In genomic region chrIV:10245666-10246210, ce11 we compare ENCODE assay signal across 4 worm cellular contexts.
TF ChIP-seq lines count a peak whose summit lies in the region.

Gene F01G10.10 (plus strand): TSS chrIV:10246160.

TF ChIP-seq in whole organism, L1 larva, 84 proteins besides CTCF, POLR2A, EP300 and RAD21 (continued from another document):
- TF ChIP-seq alr-1 (tag; optimal IDR thresholded peaks at IDR 0.05; lab: Kevin White, UChicago; ENCODE audit: borderline replicate concordance) (no peak), elt-2 (tag; optimal IDR thresholded peaks at IDR 0.05; lab: Kevin White, UChicago) (peak; percentile 39), blmp-1 (tag; optimal IDR thresholded peaks at IDR 0.05; lab: Kevin White, UChicago) (peak; percentile 89), fkh-10 (GFP tag; optimal IDR thresholded peaks at IDR 0.05; lab: Kevin White, UChicago) (no peak)
TF ChIP-seq in whole organism, L1 larva: peak in this region for 5.

TF ChIP-seq in whole organism, L2 larva, 48 proteins besides CTCF, POLR2A, EP300 and RAD21 (continued from another document):
- TF ChIP-seq ceh-82 (tag; optimal IDR thresholded peaks at IDR 0.05; lab: Kevin White, UChicago): no peak
- no peak for TF ChIP-seq unc-62 (GFP tag; optimal IDR thresholded peaks at IDR 0.05; lab: Kevin White, UChicago)
- peak; percentile 61 for TF ChIP-seq crh-2 (tag; optimal IDR thresholded peaks at IDR 0.05; lab: Kevin White, UChicago)
- TF ChIP-seq sma-9 (GFP tag; optimal IDR thresholded peaks at IDR 0.05; lab: Kevin White, UChicago): no peak
- TF ChIP-seq sma-9 (tag; optimal IDR thresholded peaks at IDR 0.05; lab: Kevin White, UChicago): no peak
- no peak for TF ChIP-seq ceh-16 (tag; optimal IDR thresholded peaks at IDR 0.05; lab: Kevin White, UChicago)
- no peak for TF ChIP-seq snpc-4 (tag; optimal IDR thresholded peaks at IDR 0.05; lab: Kevin White, UChicago)
- TF ChIP-seq gmeb-1 (tag; optimal IDR thresholded peaks at IDR 0.05; lab: Kevin White, UChicago): no peak
- no peak for TF ChIP-seq sem-4 (tag; optimal IDR thresholded peaks at IDR 0.05; lab: Kevin White, UChicago)
- TF ChIP-seq nhr-25 (tag; optimal IDR thresholded peaks at IDR 0.05; lab: Kevin White, UChicago): peak; percentile 45
- TF ChIP-seq mdl-1 (tag; optimal IDR thresholded peaks at IDR 0.05; lab: Kevin White, UChicago): no peak
- TF ChIP-seq ama-1 (optimal IDR thresholded peaks at IDR 0.05; lab: Kevin White, UChicago): no peak

TF ChIP-seq in whole organism, L4 larva, 104 proteins besides CTCF, POLR2A, EP300 and RAD21 (continued from another document):
- peak; percentile 36; the same call in 1 of the 2 replicates for TF ChIP-seq T26A8.4 (GFP tag; IDR thresholded peaks at IDR 0.05; lab: Robert Waterston, UW)
- peak; percentile 40 for TF ChIP-seq T20F7.1 (GFP tag; optimal IDR thresholded peaks at IDR 0.05; lab: Kevin White, UChicago)
- peak; percentile 5 for TF ChIP-seq spr-1 (tag; optimal IDR thresholded peaks at IDR 0.05; lab: Kevin White, UChicago)
- no peak; the same call in 1 of the 2 replicates for TF ChIP-seq pha-4 (GFP tag; IDR thresholded peaks at IDR 0.05; lab: Robert Waterston, UW)
- no peak for TF ChIP-seq pha-4 (tag; optimal IDR thresholded peaks at IDR 0.05; lab: Kevin White, UChicago)
- TF ChIP-seq Y75B8A.6 (GFP tag; IDR thresholded peaks at IDR 0.05; lab: Robert Waterston, UW): peak; percentile 3; the same call in 1 of the 2 replicates
- TF ChIP-seq ama-1 (optimal IDR thresholded peaks at IDR 0.05; lab: Kevin White, UChicago): peak; percentile 59
- peak in 1 of 2 experiments; percentile 16 for TF ChIP-seq mdl-1 (tag; optimal IDR thresholded peaks at IDR 0.05; lab: Kevin White, UChicago)
- no peak for TF ChIP-seq lin-39 (tag; optimal IDR thresholded peaks at IDR 0.05; lab: Kevin White, UChicago)
- TF ChIP-seq nhr-76 (tag; optimal IDR thresholded peaks at IDR 0.05; lab: Kevin White, UChicago): no peak
- TF ChIP-seq hlh-11 (tag; optimal IDR thresholded peaks at IDR 0.05; lab: Kevin White, UChicago): peak; percentile 9
- no peak for TF ChIP-seq vab-7 (GFP tag; IDR thresholded peaks at IDR 0.05; lab: Robert Waterston, UW)
- no peak for TF ChIP-seq duxl-1 (tag; optimal IDR thresholded peaks at IDR 0.05; lab: Kevin White, UChicago; ENCODE audit: poor library complexity)
- peak; percentile 57; the same call in 1 of the 2 replicates for TF ChIP-seq lim-7 (GFP tag; IDR thresholded peaks at IDR 0.05; lab: Robert Waterston, UW)
- peak; percentile 42; the same call in 1 of the 2 replicates for TF ChIP-seq egl-43 (GFP tag; IDR thresholded peaks at IDR 0.05; lab: Robert Waterston, UW)
- TF ChIP-seq nhr-77 (tag; optimal IDR thresholded peaks at IDR 0.05; lab: Kevin White, UChicago): no peak
- TF ChIP-seq mes-2 (tag; optimal IDR thresholded peaks at IDR 0.05; lab: Kevin White, UChicago; ENCODE audit: poor library complexity, severe bottlenecking): peak; percentile 33
- TF ChIP-seq ceh-62 (tag; optimal IDR thresholded peaks at IDR 0.05; lab: Kevin White, UChicago): no peak
- no peak for TF ChIP-seq php-3 (GFP tag; IDR thresholded peaks at IDR 0.05; lab: Robert Waterston, UW)
- 0 out of 2 replicates have a peak, but pooled peaks have one; percentile 60 for TF ChIP-seq arid-1 (GFP tag; conservative IDR thresholded peaks at IDR 0.05; lab: Robert Waterston, UW)
- TF ChIP-seq tra-1 (GFP tag; IDR thresholded peaks at IDR 0.05; lab: Robert Waterston, UW): peak; percentile 41; the same call in 1 of the 2 replicates
- TF ChIP-seq lin-38 (GFP tag; IDR thresholded peaks at IDR 0.05; lab: Robert Waterston, UW): peak; percentile 48
- no peak for TF ChIP-seq saeg-2 (GFP tag; IDR thresholded peaks at IDR 0.05; lab: Robert Waterston, UW)
- TF ChIP-seq zfp-3 (GFP tag; conservative IDR thresholded peaks at IDR 0.05; lab: Robert Waterston, UW): peak; percentile 85; the same call in 1 of the 2 replicates
- peak; percentile 6 for TF ChIP-seq dve-1 (tag; optimal IDR thresholded peaks at IDR 0.05; lab: Kevin White, UChicago; ENCODE audit: insufficient read depth)
- no peak for TF ChIP-seq Y105C5A.15 (GFP tag; IDR thresholded peaks at IDR 0.05; lab: Robert Waterston, UW)
- peak; percentile 5 for TF ChIP-seq dpl-1 (GFP tag; optimal IDR thresholded peaks at IDR 0.05; lab: Kevin White, UChicago)
- no peak for TF ChIP-seq ztf-11 (tag; optimal IDR thresholded peaks at IDR 0.05; lab: Kevin White, UChicago)
- TF ChIP-seq aha-1 (tag; lab: Kevin White, UChicago): peak; percentile 2
- no peak for TF ChIP-seq dmd-6 (GFP tag; IDR thresholded peaks at IDR 0.05; lab: Robert Waterston, UW)
- TF ChIP-seq nhr-102 (tag; optimal IDR thresholded peaks at IDR 0.05; lab: Kevin White, UChicago): peak; percentile 25
TF ChIP-seq in whole organism, L4 larva: peak in this region for 25.

TF ChIP-seq in whole organism, young adult, 124 proteins besides CTCF, POLR2A, EP300 and RAD21 (continued from another document and continues in another):
- no peak for TF ChIP-seq Y53F4B.3 (GFP tag; IDR thresholded peaks at IDR 0.05; lab: Robert Waterston, UW)
- TF ChIP-seq nfya-2 (GFP tag; IDR thresholded peaks at IDR 0.05; lab: Robert Waterston, UW): no peak
- no peak for TF ChIP-seq egrh-3 (GFP tag; IDR thresholded peaks at IDR 0.05; lab: Robert Waterston, UW)
- peak; percentile 47 for TF ChIP-seq hmg-1.2 (GFP tag; IDR thresholded peaks at IDR 0.05; lab: Robert Waterston, UW)
- peak; percentile 46 for TF ChIP-seq chd-7 (tag; optimal IDR thresholded peaks at IDR 0.05; lab: Kevin White, UChicago)
- peak; percentile 69; the same call in 1 of the 2 replicates for TF ChIP-seq ceh-91 (GFP tag; IDR thresholded peaks at IDR 0.05; lab: Robert Waterston, UW)
- TF ChIP-seq C06A6.2 (GFP tag; conservative IDR thresholded peaks at IDR 0.05; lab: Robert Waterston, UW): no peak
- TF ChIP-seq ama-1 (optimal IDR thresholded peaks at IDR 0.05; lab: Kevin White, UChicago): peak; percentile 19
- no peak for TF ChIP-seq ama-1 (GFP tag; optimal IDR thresholded peaks at IDR 0.05; lab: Kevin White, UChicago)
- TF ChIP-seq mel-28 (tag; optimal IDR thresholded peaks at IDR 0.05; lab: Kevin White, UChicago; ENCODE audit: borderline replicate concordance): no peak
- no peak for TF ChIP-seq Y67H2A.10 (GFP tag; conservative IDR thresholded peaks at IDR 0.05; lab: Robert Waterston, UW)
- no peak for TF ChIP-seq F57C9.4 (tag; optimal IDR thresholded peaks at IDR 0.05; lab: Kevin White, UChicago)
- TF ChIP-seq mes-4 (tag; optimal IDR thresholded peaks at IDR 0.05; lab: Kevin White, UChicago): no peak
- no peak for TF ChIP-seq B0035.1 (tag; optimal IDR thresholded peaks at IDR 0.05; lab: Kevin White, UChicago)
- TF ChIP-seq B0336.3 (GFP tag; IDR thresholded peaks at IDR 0.05; lab: Robert Waterston, UW): peak; percentile 86
- no peak for TF ChIP-seq ceh-27 (GFP tag; optimal IDR thresholded peaks at IDR 0.05; lab: Kevin White, UChicago)
- peak; percentile 7 for TF ChIP-seq ztf-26 (tag; optimal IDR thresholded peaks at IDR 0.05; lab: Kevin White, UChicago)
- TF ChIP-seq unc-130 (GFP tag; optimal IDR thresholded peaks at IDR 0.05; lab: Kevin White, UChicago): no peak
- TF ChIP-seq F23B12.7 (tag; optimal IDR thresholded peaks at IDR 0.05; lab: Kevin White, UChicago; ENCODE audit: insufficient read depth): no peak
- no peak for TF ChIP-seq ccch-3 (GFP tag; optimal IDR thresholded peaks at IDR 0.05; lab: Kevin White, UChicago)
- no peak for TF ChIP-seq F57A8.1 (GFP tag; optimal IDR thresholded peaks at IDR 0.05; lab: Kevin White, UChicago)
- TF ChIP-seq let-607 (tag; optimal IDR thresholded peaks at IDR 0.05; lab: Kevin White, UChicago): peak in 1 of 2 experiments; percentile 26
- no peak for TF ChIP-seq akir-1 (GFP tag; optimal IDR thresholded peaks at IDR 0.05; lab: Kevin White, UChicago)
- no peak for TF ChIP-seq ekl-4 (GFP tag; IDR thresholded peaks at IDR 0.05; lab: Robert Waterston, UW)
- TF ChIP-seq hlh-12 (tag; optimal IDR thresholded peaks at IDR 0.05; lab: Kevin White, UChicago): no peak
- no peak for TF ChIP-seq sdz-38 (tag; optimal IDR thresholded peaks at IDR 0.05; lab: Kevin White, UChicago)
- TF ChIP-seq fkh-3 (tag; optimal IDR thresholded peaks at IDR 0.05; lab: Kevin White, UChicago): no peak
- no peak for TF ChIP-seq snpc-3.4 (tag; optimal IDR thresholded peaks at IDR 0.05; lab: Kevin White, UChicago)
- no peak for TF ChIP-seq K12H6.12 (tag; optimal IDR thresholded peaks at IDR 0.05; lab: Kevin White, UChicago)
- TF ChIP-seq ceh-79 (tag; optimal IDR thresholded peaks at IDR 0.05; lab: Kevin White, UChicago): no peak
- TF ChIP-seq efl-1 (GFP tag; optimal IDR thresholded peaks at IDR 0.05; lab: Kevin White, UChicago): peak; percentile 53
- TF ChIP-seq ceh-40 (GFP tag; IDR thresholded peaks at IDR 0.05; lab: Robert Waterston, UW): 0 out of 2 replicates have a peak, but pooled peaks have one; percentile 23
- TF ChIP-seq T07F8.4 (tag; optimal IDR thresholded peaks at IDR 0.05; lab: Kevin White, UChicago): no peak
- TF ChIP-seq lsl-1 (GFP tag; optimal IDR thresholded peaks at IDR 0.05; lab: Kevin White, UChicago): no peak
- no peak for TF ChIP-seq nhr-80 (tag; optimal IDR thresholded peaks at IDR 0.05; lab: Kevin White, UChicago)
- TF ChIP-seq ztf-22 (GFP tag; optimal IDR thresholded peaks at IDR 0.05; lab: Kevin White, UChicago): peak; percentile 17
- TF ChIP-seq aptf-3 (GFP tag; IDR thresholded peaks at IDR 0.05; lab: Robert Waterston, UW): no peak
- TF ChIP-seq attf-6 (GFP tag; IDR thresholded peaks at IDR 0.05; lab: Robert Waterston, UW): peak; percentile 48; the same call in 1 of the 2 replicates
- no peak for TF ChIP-seq mcd-1 (GFP tag; IDR thresholded peaks at IDR 0.05; lab: Robert Waterston, UW)
- no peak for TF ChIP-seq atf-7 (tag; optimal IDR thresholded peaks at IDR 0.05; lab: Kevin White, UChicago)
- TF ChIP-seq rpc-1 (optimal IDR thresholded peaks at IDR 0.05; lab: Kevin White, UChicago): no peak
- no peak for TF ChIP-seq rpc-1 (tag; optimal IDR thresholded peaks at IDR 0.05; lab: Kevin White, UChicago)
- no peak for TF ChIP-seq Y56A3A.18 (GFP tag; IDR thresholded peaks at IDR 0.05; lab: Robert Waterston, UW)
- peak; percentile 5 for TF ChIP-seq F49E8.2 (tag; optimal IDR thresholded peaks at IDR 0.05; lab: Kevin White, UChicago; ENCODE audit: insufficient read depth)
- peak; percentile 54; the same call in 1 of the 2 replicates for TF ChIP-seq Y53G8AR.9 (GFP tag; conservative IDR thresholded peaks at IDR 0.05; lab: Robert Waterston, UW)
- TF ChIP-seq tbx-9 (tag; optimal IDR thresholded peaks at IDR 0.05; lab: Kevin White, UChicago; ENCODE audit: borderline replicate concordance): no peak
- TF ChIP-seq attf-5 (GFP tag; optimal IDR thresholded peaks at IDR 0.05; lab: Kevin White, UChicago): peak; percentile 3
- no peak for TF ChIP-seq Y95B8A.8 (GFP tag; IDR thresholded peaks at IDR 0.05; lab: Robert Waterston, UW)
- TF ChIP-seq somi-1 (GFP tag; optimal IDR thresholded peaks at IDR 0.05; lab: Kevin White, UChicago): no peak
- TF ChIP-seq attf-3 (GFP tag; conservative IDR thresholded peaks at IDR 0.05; lab: Robert Waterston, UW): no peak
- peak; percentile 25; the same call in 1 of the 2 replicates for TF ChIP-seq F33H1.4 (GFP tag; IDR thresholded peaks at IDR 0.05; lab: Robert Waterston, UW)
- TF ChIP-seq ceh-58 (GFP tag; IDR thresholded peaks at IDR 0.05; lab: Robert Waterston, UW): 0 out of 2 replicates have a peak, but pooled peaks have one; percentile 71
- no peak for TF ChIP-seq gei-17 (GFP tag; optimal IDR thresholded peaks at IDR 0.05; lab: Kevin White, UChicago)
- TF ChIP-seq egl-44 (GFP tag; IDR thresholded peaks at IDR 0.05; lab: Robert Waterston, UW): no peak
- no peak for TF ChIP-seq lsy-27 (tag; optimal IDR thresholded peaks at IDR 0.05; lab: Kevin White, UChicago; ENCODE audit: borderline replicate concordance, insufficient read depth)
- no peak for TF ChIP-seq ztf-3 (GFP tag; optimal IDR thresholded peaks at IDR 0.05; lab: Kevin White, UChicago)
- no peak for TF ChIP-seq dpff-1 (tag; optimal IDR thresholded peaks at IDR 0.05; lab: Kevin White, UChicago)
- TF ChIP-seq sptf-2 (GFP tag; optimal IDR thresholded peaks at IDR 0.05; lab: Kevin White, UChicago): no peak
- TF ChIP-seq madf-6 (GFP tag; IDR thresholded peaks at IDR 0.05; lab: Robert Waterston, UW): peak; percentile 74
- no peak for TF ChIP-seq xnd-1 (tag; optimal IDR thresholded peaks at IDR 0.05; lab: Kevin White, UChicago)
- TF ChIP-seq ztf-25 (GFP tag; IDR thresholded peaks at IDR 0.05; lab: Robert Waterston, UW): 0 out of 2 replicates have a peak, but pooled peaks have one; percentile 64
- TF ChIP-seq him-1 (tag; optimal IDR thresholded peaks at IDR 0.05; lab: Kevin White, UChicago): no peak
- no peak for TF ChIP-seq ztf-28 (GFP tag; IDR thresholded peaks at IDR 0.05; lab: Robert Waterston, UW)
- TF ChIP-seq madf-3 (GFP tag; IDR thresholded peaks at IDR 0.05; lab: Robert Waterston, UW): peak; percentile 82; the same call in 1 of the 2 replicates
- TF ChIP-seq B0261.1 (tag; optimal IDR thresholded peaks at IDR 0.05; lab: Kevin White, UChicago): no peak
- no peak for TF ChIP-seq cebp-2 (GFP tag; IDR thresholded peaks at IDR 0.05; lab: Robert Waterston, UW)
- TF ChIP-seq nhr-90 (tag; optimal IDR thresholded peaks at IDR 0.05; lab: Kevin White, UChicago): peak; percentile 8
- no peak for TF ChIP-seq nhr-27 (tag; optimal IDR thresholded peaks at IDR 0.05; lab: Kevin White, UChicago)
- peak; percentile 72 for TF ChIP-seq hrde-1 (tag; optimal IDR thresholded peaks at IDR 0.05; lab: Kevin White, UChicago; ENCODE audit: borderline replicate concordance)
- TF ChIP-seq F55B11.4 (tag; optimal IDR thresholded peaks at IDR 0.05; lab: Kevin White, UChicago; ENCODE audit: borderline replicate concordance, insufficient read depth): no peak
- peak; percentile 61; the same call in 1 of the 2 replicates for TF ChIP-seq Y79H2A.3 (GFP tag; conservative IDR thresholded peaks at IDR 0.05; lab: Robert Waterston, UW)
- no peak for TF ChIP-seq T26A5.8 (tag; optimal IDR thresholded peaks at IDR 0.05; lab: Kevin White, UChicago)
- TF ChIP-seq let-526 (GFP tag; IDR thresholded peaks at IDR 0.05; lab: Robert Waterston, UW): no peak
- TF ChIP-seq zim-3 (tag; optimal IDR thresholded peaks at IDR 0.05; lab: Kevin White, UChicago): no peak
- no peak for TF ChIP-seq zfh-2 (GFP tag; conservative IDR thresholded peaks at IDR 0.05; lab: Robert Waterston, UW)
- TF ChIP-seq bed-2 (GFP tag; IDR thresholded peaks at IDR 0.05; lab: Robert Waterston, UW): no peak
- no peak for TF ChIP-seq lir-1 (GFP tag; conservative IDR thresholded peaks at IDR 0.05; lab: Robert Waterston, UW)
- no peak for TF ChIP-seq cebp-1 (GFP tag; IDR thresholded peaks at IDR 0.05; lab: Robert Waterston, UW)
- peak; percentile 8 for TF ChIP-seq cebp-1 (tag; optimal IDR thresholded peaks at IDR 0.05; lab: Kevin White, UChicago)
- peak; percentile 56; the same call in 1 of the 2 replicates for TF ChIP-seq lin-26 (GFP tag; IDR thresholded peaks at IDR 0.05; lab: Robert Waterston, UW)
- peak; percentile 20 for TF ChIP-seq lin-40 (tag; optimal IDR thresholded peaks at IDR 0.05; lab: Kevin White, UChicago)
- no peak for TF ChIP-seq sea-2 (GFP tag; IDR thresholded peaks at IDR 0.05; lab: Robert Waterston, UW)
- TF ChIP-seq F52B5.7 (tag; optimal IDR thresholded peaks at IDR 0.05; lab: Kevin White, UChicago): no peak
- TF ChIP-seq hmg-20 (GFP tag; IDR thresholded peaks at IDR 0.05; lab: Robert Waterston, UW): no peak
- no peak for TF ChIP-seq snpc-1.1 (tag; optimal IDR thresholded peaks at IDR 0.05; lab: Kevin White, UChicago; ENCODE audit: insufficient read depth)
- peak in 1 of 2 experiments; percentile 31 for TF ChIP-seq rec-8 (tag; optimal IDR thresholded peaks at IDR 0.05; lab: Kevin White, UChicago)
- TF ChIP-seq aptf-2 (GFP tag; conservative IDR thresholded peaks at IDR 0.05; lab: Robert Waterston, UW): no peak
- no peak for TF ChIP-seq bed-1 (GFP tag; IDR thresholded peaks at IDR 0.05; lab: Robert Waterston, UW)
